Fruit fly (Drosophila melanogaster): ENCODE results near the gene Bhmt.

The Bhmt gene

DNA sequence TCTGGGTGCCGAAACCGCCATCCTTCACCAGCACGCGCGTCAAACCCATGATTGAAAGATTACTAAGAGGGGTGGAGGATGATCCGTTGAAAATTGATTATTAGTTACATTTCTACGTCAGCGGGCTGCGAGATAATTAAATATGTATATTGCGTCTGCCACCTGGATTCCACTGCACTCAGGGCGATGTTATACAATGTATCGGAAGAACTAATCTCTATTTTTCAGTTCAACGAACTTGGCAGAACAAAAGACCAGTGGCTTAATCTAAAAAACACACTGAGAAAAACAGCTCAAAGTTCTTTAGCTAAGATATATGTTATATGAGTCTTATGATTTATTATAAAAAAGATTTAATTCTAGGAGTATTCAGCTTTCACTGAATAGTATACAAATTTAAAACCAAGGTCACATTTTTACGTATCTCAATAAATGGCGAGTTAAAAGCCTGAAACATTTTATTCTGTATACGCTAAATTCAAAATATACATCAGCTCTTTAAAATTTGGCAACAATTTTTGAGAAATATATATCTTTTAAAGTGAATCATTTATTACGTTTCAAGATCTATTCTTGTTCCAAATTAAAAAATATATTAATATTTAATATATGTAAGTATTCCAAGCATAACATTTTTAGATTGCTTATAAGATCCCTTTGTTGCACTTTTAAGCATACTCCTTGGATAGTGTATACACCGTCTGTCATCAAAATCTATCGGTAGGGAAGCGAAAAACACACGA, 3.4 kb downstream of the Bhmt start (continued):
- TF ChIP-seq Hr4 (GFP tag; optimal IDR thresholded peaks at IDR 0.05): no peak
- TF ChIP-seq CG6854 (GFP tag; optimal IDR thresholded peaks at IDR 0.05): no peak
- no peak for TF ChIP-seq CG10631 (GFP tag; optimal IDR thresholded peaks at IDR 0.05)
- TF ChIP-seq CG8632 (GFP tag; optimal IDR thresholded peaks at IDR 0.05): no peak
- no peak for TF ChIP-seq Eip75B (GFP tag; optimal IDR thresholded peaks at IDR 0.05)
- no peak for TF ChIP-seq Blimp-1 (GFP tag; optimal IDR thresholded peaks at IDR 0.05)
- no peak for TF ChIP-seq CG8119 (GFP tag; IDR thresholded peaks at IDR 0.05)
- no peak for TF ChIP-seq Lpt (GFP tag; optimal IDR thresholded peaks at IDR 0.05)
- no peak for TF ChIP-seq eg (GFP tag; IDR thresholded peaks at IDR 0.05)
- TF ChIP-seq achi (GFP tag; optimal IDR thresholded peaks at IDR 0.05): no peak
- no peak for TF ChIP-seq CG6808 (GFP tag; optimal IDR thresholded peaks at IDR 0.05)
- peak; percentile 17 for TF ChIP-seq Met (GFP tag; optimal IDR thresholded peaks at IDR 0.05)
- peak; percentile 40 for TF ChIP-seq dsx (GFP tag; optimal IDR thresholded peaks at IDR 0.05; ENCODE audit: poor library complexity, severe bottlenecking)
- no peak for TF ChIP-seq CG1621 (tag; optimal IDR thresholded peaks at IDR 0.05)
- TF ChIP-seq vri (GFP tag; optimal IDR thresholded peaks at IDR 0.05): peak; percentile 80
- no peak for TF ChIP-seq Smox (GFP tag; optimal IDR thresholded peaks at IDR 0.05)
- no peak for TF ChIP-seq CG4318 (GFP tag; optimal IDR thresholded peaks at IDR 0.05)
- no peak for TF ChIP-seq CG34406 (GFP tag; optimal IDR thresholded peaks at IDR 0.05)
- no peak for TF ChIP-seq CG3032 (tag; optimal IDR thresholded peaks at IDR 0.05)
- peak; percentile 14 for TF ChIP-seq Eip78C (GFP tag)
- no peak for TF ChIP-seq net (GFP tag; optimal IDR thresholded peaks at IDR 0.05)
- TF ChIP-seq Sox102F (GFP tag; optimal IDR thresholded peaks at IDR 0.05): no peak

- peak; percentile 21 for TF ChIP-seq fkh (GFP tag; optimal IDR thresholded peaks at IDR 0.05)
- no peak for TF ChIP-seq Eip75B (GFP tag; optimal IDR thresholded peaks at IDR 0.05)
- TF ChIP-seq CG6163 (GFP tag; IDR thresholded peaks at IDR 0.05): no peak
- peak; percentile 91 for TF ChIP-seq achi (GFP tag; optimal IDR thresholded peaks at IDR 0.05)
- TF ChIP-seq spab (GFP tag; optimal IDR thresholded peaks at IDR 0.05): no peak
These were observed 5.4 kb downstream of the Bhmt start, which contains the start of gene Nedd8 for dm6 chr2L:18951674-18952073. TSS of gene Nedd8 (minus strand) at chr2L:18951837.

DNA sequence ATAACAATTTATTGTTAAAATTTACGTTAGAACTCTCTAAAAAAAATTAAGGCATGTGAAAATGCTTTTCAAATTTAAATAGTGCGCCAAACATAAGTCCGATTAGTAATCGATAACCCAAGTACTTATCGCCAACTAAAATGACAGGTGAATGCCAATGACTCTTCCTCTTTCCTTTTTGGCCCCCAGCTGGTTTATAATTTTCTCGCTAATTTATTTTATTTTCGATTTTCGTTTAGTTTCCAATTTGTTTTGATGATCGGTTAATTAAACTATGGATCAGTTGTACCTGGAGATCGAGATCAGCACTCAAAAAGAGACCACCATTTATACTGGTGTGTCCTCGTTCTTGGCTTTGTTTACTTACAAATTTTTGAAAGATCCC, 8.4 kb downstream of the Bhmt start, which contains the start of gene CG10428:
TSS of gene CG10428 (plus strand) at position 161 of the 385 bp plus-strand sequence.
- TF ChIP-seq cyc (GFP tag; optimal IDR thresholded peaks at IDR 0.05): no peak
- TF ChIP-seq fkh (GFP tag; optimal IDR thresholded peaks at IDR 0.05): peak; percentile 53

DNA sequence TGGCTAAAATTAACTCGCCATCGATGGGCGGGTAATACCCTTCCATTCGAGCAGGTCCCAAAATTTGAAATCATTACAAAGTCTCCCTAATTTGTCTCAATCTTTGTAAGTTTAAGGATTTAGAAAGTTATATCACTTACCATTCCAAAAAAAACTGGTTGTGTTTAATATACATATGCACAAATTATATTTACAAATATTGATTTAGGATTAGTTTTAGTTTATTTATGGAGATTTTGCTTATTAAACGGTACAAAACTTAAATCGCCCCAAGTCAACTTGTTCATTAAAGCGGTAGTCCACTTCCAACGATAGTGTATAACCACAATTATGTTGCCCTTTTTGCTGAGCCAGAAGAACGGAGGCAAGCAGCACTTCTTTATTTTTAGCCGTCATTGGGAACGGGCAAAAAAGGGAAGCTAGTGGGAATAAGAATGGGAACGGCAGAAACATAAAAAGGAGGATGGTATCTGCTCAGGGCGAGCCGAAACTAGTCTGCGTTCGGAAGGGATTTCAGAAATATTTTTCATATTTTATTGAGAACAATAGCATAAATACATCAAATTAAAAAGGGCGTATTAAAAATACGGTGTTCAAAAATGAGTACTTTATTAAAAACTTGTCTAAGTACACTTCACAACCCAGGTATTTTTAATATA, 8.9 kb downstream of the Bhmt start:
- TF ChIP-seq CG1621 (tag; optimal IDR thresholded peaks at IDR 0.05) (peak; percentile 75), CG7368 (GFP tag; optimal IDR thresholded peaks at IDR 0.05) (peak; percentile 64), net (GFP tag; optimal IDR thresholded peaks at IDR 0.05) (peak; percentile 78), CG6808 (GFP tag; optimal IDR thresholded peaks at IDR 0.05) (peak; percentile 89), CG32006 (GFP tag; optimal IDR thresholded peaks at IDR 0.05) (peak; percentile 88), spab (GFP tag; optimal IDR thresholded peaks at IDR 0.05) (peak; percentile 86), CG16779 (tag; optimal IDR thresholded peaks at IDR 0.05) (peak; percentile 41), CG34406 (GFP tag; optimal IDR thresholded peaks at IDR 0.05) (peak; percentile 75), CG6276 (GFP tag; optimal IDR thresholded peaks at IDR 0.05) (peak; percentile 65), cyc (GFP tag; optimal IDR thresholded peaks at IDR 0.05) (peak; percentile 78), CG8119 (GFP tag; IDR thresholded peaks at IDR 0.05) (peak; percentile 91), Hr39 (GFP tag; optimal IDR thresholded peaks at IDR 0.05) (peak; percentile 73), CG4318 (GFP tag; optimal IDR thresholded peaks at IDR 0.05) (peak; percentile 59), salr (GFP tag; optimal IDR thresholded peaks at IDR 0.05) (peak in 1 of 2 experiments; percentile 90), CG8319 (GFP tag; optimal IDR thresholded peaks at IDR 0.05) (peak; percentile 53), vri (GFP tag; optimal IDR thresholded peaks at IDR 0.05) (peak; percentile 79), CG10631 (GFP tag; optimal IDR thresholded peaks at IDR 0.05) (peak; percentile 91), Eip78C (GFP tag) (peak; percentile 95), CG11762 (GFP tag; optimal IDR thresholded peaks at IDR 0.05; ENCODE audit: insufficient read depth) (peak; percentile 54), fkh (GFP tag; optimal IDR thresholded peaks at IDR 0.05) (no peak), Lpt (GFP tag; optimal IDR thresholded peaks at IDR 0.05) (peak; percentile 85), svp (GFP tag) (peak; percentile 84), dsx (GFP tag; optimal IDR thresholded peaks at IDR 0.05; ENCODE audit: poor library complexity, severe bottlenecking) (peak; percentile 86), acj6 (GFP tag; optimal IDR thresholded peaks at IDR 0.05) (peak; percentile 92), Gug (GFP tag; IDR thresholded peaks at IDR 0.05) (peak; percentile 55), Sox102F (GFP tag; optimal IDR thresholded peaks at IDR 0.05) (peak; percentile 84), Sox14 (GFP tag; optimal IDR thresholded peaks at IDR 0.05) (peak; percentile 83), CG9139 (GFP tag; optimal IDR thresholded peaks at IDR 0.05) (peak; percentile 69), CG6163 (GFP tag; IDR thresholded peaks at IDR 0.05) (peak; percentile 73), Met (GFP tag; optimal IDR thresholded peaks at IDR 0.05) (peak; percentile 88), Ets96B (tag; optimal IDR thresholded peaks at IDR 0.05) (peak; percentile 85)
